Fruit fly (Drosophila melanogaster): Measurements from ENCODE around the gene CG42395.

DNA sequence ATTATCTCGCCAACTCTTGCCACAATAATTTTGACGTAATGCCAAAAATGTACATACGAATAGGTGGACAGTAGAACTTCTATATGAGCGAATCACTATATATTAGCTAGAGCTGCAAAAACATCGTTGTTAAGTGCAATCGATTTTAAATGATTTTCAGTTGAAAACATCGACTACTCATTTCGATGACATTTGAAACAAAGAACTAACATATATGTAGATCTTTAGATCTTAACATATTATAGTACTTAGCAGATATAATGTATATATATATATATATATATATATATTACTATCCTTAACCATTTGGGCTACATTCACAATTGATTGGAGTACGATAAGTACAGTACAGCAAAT lies at the start of gene CG42395:
- TF ChIP-seq CG6854 (GFP tag; optimal IDR thresholded peaks at IDR 0.05) (no peak), svp (GFP tag) (no peak), CG34406 (GFP tag; optimal IDR thresholded peaks at IDR 0.05) (no peak)
